Fruit fly (Drosophila melanogaster): ENCODE data around the gene CG3168.

Gene CG3168

dm6 chrX:6744088-6744487, 4.3 kb upstream of the CG3168 start, which contains the start of gene RpL17 (continued):
- TF ChIP-seq CG14667 (GFP tag; IDR thresholded peaks at IDR 0.05) (peak; percentile 44), slbo (GFP tag; IDR thresholded peaks at IDR 0.05) (peak; percentile 85), az2 (GFP tag; optimal IDR thresholded peaks at IDR 0.05) (peak; percentile 63), CG4617 (GFP tag; optimal IDR thresholded peaks at IDR 0.05; ENCODE audit: borderline replicate concordance) (peak; percentile 70), CG12071 (GFP tag; optimal IDR thresholded peaks at IDR 0.05) (peak; percentile 83), mld (GFP tag; IDR thresholded peaks at IDR 0.05; ENCODE audit: partially characterized antibody) (no peak), CG10959 (GFP tag; IDR thresholded peaks at IDR 0.05) (peak; percentile 67), stwl (tag; optimal IDR thresholded peaks at IDR 0.05) (peak; percentile 28), bigmax (GFP tag; optimal IDR thresholded peaks at IDR 0.05) (no peak), ewg (GFP tag; optimal IDR thresholded peaks at IDR 0.05) (peak; percentile 76), en (GFP tag; optimal IDR thresholded peaks at IDR 0.05) (peak; percentile 82), Asciz (GFP tag; optimal IDR thresholded peaks at IDR 0.05) (peak; percentile 77), CG4854 (GFP tag; optimal IDR thresholded peaks at IDR 0.05) (peak; percentile 68), ATbp (GFP tag; optimal IDR thresholded peaks at IDR 0.05) (peak; percentile 84), gsb-n (tag; optimal IDR thresholded peaks at IDR 0.05) (peak; percentile 76), luna (GFP tag; optimal IDR thresholded peaks at IDR 0.05) (peak; percentile 78), Trl (optimal IDR thresholded peaks at IDR 0.05) (no peak), Trl (GFP tag; optimal IDR thresholded peaks at IDR 0.05) (peak; percentile 91), cas (GFP tag; IDR thresholded peaks at IDR 0.05) (peak; percentile 56; the same call in 1 of the 2 replicates), lilli (GFP tag; optimal IDR thresholded peaks at IDR 0.05) (peak; percentile 74), crol (GFP tag; IDR thresholded peaks at IDR 0.05) (no peak), pfk (GFP tag; optimal IDR thresholded peaks at IDR 0.05) (peak; percentile 70), Ptx1 (GFP tag; IDR thresholded peaks at IDR 0.05) (peak; percentile 77), CG6689 (GFP tag; IDR thresholded peaks at IDR 0.05) (peak; percentile 66), CG9609 (GFP tag; optimal IDR thresholded peaks at IDR 0.05) (peak; percentile 84), E2f1 (GFP tag; IDR thresholded peaks at IDR 0.05) (peak; percentile 82), CG11093 (GFP tag; IDR thresholded peaks at IDR 0.05) (0 out of 3 replicates have a peak, but pooled peaks have one; percentile 17), CG17361 (GFP tag; IDR thresholded peaks at IDR 0.05) (peak; percentile 47; the same call in 2 of the 3 replicates), Antp (GFP tag; optimal IDR thresholded peaks at IDR 0.05) (peak; percentile 80), Oli (tag; optimal IDR thresholded peaks at IDR 0.05) (peak; percentile 54), CG6791 (GFP tag; IDR thresholded peaks at IDR 0.05; ENCODE audit: partially characterized antibody) (peak; percentile 63; the same call in 1 of the 3 replicates), CG13775 (GFP tag; optimal IDR thresholded peaks at IDR 0.05) (peak; percentile 88), BEAF-32 (GFP tag; optimal IDR thresholded peaks at IDR 0.05) (peak; percentile 55), CTCF (GFP tag; optimal IDR thresholded peaks at IDR 0.05) (peak; percentile 61), dmrt99B (tag; optimal IDR thresholded peaks at IDR 0.05) (peak; percentile 63), CG13296 (GFP tag; optimal IDR thresholded peaks at IDR 0.05) (peak; percentile 88), mirr (GFP tag; optimal IDR thresholded peaks at IDR 0.05) (peak; percentile 79), CG4707 (GFP tag; optimal IDR thresholded peaks at IDR 0.05) (peak; percentile 84), CG3281 (GFP tag; optimal IDR thresholded peaks at IDR 0.05) (peak; percentile 82), CG30431 (GFP tag; optimal IDR thresholded peaks at IDR 0.05) (peak; percentile 78), sima (GFP tag; optimal IDR thresholded peaks at IDR 0.05) (peak; percentile 71), ab (GFP tag; optimal IDR thresholded peaks at IDR 0.05) (peak; percentile 33), CG30403 (GFP tag; optimal IDR thresholded peaks at IDR 0.05) (peak; percentile 74), ind (GFP tag; optimal IDR thresholded peaks at IDR 0.05) (peak; percentile 63), CG1647 (GFP tag; optimal IDR thresholded peaks at IDR 0.05) (peak; percentile 62), sc (optimal IDR thresholded peaks at IDR 0.05) (no peak), sc (GFP tag; optimal IDR thresholded peaks at IDR 0.05) (peak; percentile 45), jumu (GFP tag; optimal IDR thresholded peaks at IDR 0.05) (peak; percentile 72), CG18262 (tag; optimal IDR thresholded peaks at IDR 0.05) (peak; percentile 42), CG13287 (GFP tag; IDR thresholded peaks at IDR 0.05; ENCODE audit: partially characterized antibody) (peak; percentile 36; the same call in 1 of the 2 replicates), Xbp1 (GFP tag; optimal IDR thresholded peaks at IDR 0.05) (peak; percentile 81), al (GFP tag; IDR thresholded peaks at IDR 0.05) (peak; percentile 42; the same call in 1 of the 2 replicates)

All from whole organism, embryonic.